Worm (Caenorhabditis elegans) whole organism, mixed stage, embryonic: ENCODE results near the gene acbp-4.

Experiments
- ces-1 ChIP-seq: fragments of 150-350 bp; optimal IDR thresholded peaks from 2 replicates; lab custom pipeline; 2014; ENCODE audit warnings: missing biosample characterization, missing genetic modification reagents, missing genetic modification characterization
- nhr-237 ChIP-seq: fragments of 150-350 bp; optimal IDR thresholded peaks from 2 replicates; lab custom pipeline; 2014; ENCODE audit warnings: missing biosample characterization, missing genetic modification characterization
- snpc-4 ChIP-seq: fragments of 150-350 bp; optimal IDR thresholded peaks from 2 replicates; lab custom pipeline; 2014; ENCODE audit warnings: missing biosample characterization, missing genetic modification characterization
- unc-62 ChIP-seq: fragments of 150-350 bp; optimal IDR thresholded peaks from 2 replicates; lab custom pipeline; 2014; ENCODE audit warnings: missing biosample characterization, missing genetic modification reagents, missing genetic modification characterization
- ztf-11 ChIP-seq: fragments of 150-350 bp; optimal IDR thresholded peaks from 2 replicates; lab custom pipeline; 2014; ENCODE audit warnings: missing biosample characterization, missing genetic modification characterization

ce11 chrIII:7353871-7354270, 45.0 kb upstream of the acbp-4 start, which contains the start of gene F08F8.9:
- TF ChIP-seq nhr-237: no peak
- TF ChIP-seq snpc-4 (tag; lab: Kevin White, UChicago): no peak
- TF ChIP-seq unc-62 (GFP tag; lab: Kevin White, UChicago): no peak
- no peak for TF ChIP-seq ces-1
- no peak for TF ChIP-seq ztf-11
